Worm (Caenorhabditis elegans) whole organism, young adult: ENCODE measurements around the gene ptc-1.

Source experiments
- C06A6.2 ChIP-seq: fragments of 200-800 bp; sonication (Bioruptor generic); conservative IDR thresholded peaks from 2 replicates; pipeline ENCODE4 v1.3.6; 2022; ENCODE audit warnings: missing genetic modification characterization, missing compliant biosample characterization
- D2030.7 ChIP-seq: fragments of 200-800 bp; sonication (Bioruptor generic); IDR thresholded peaks from 2 replicates; pipeline ENCODE4 v1.3.6; 2022; ENCODE audit warnings: missing genetic modification reagents, missing genetic modification characterization, missing compliant biosample characterization
- F22D6.2 ChIP-seq: sonication (generic microtip); optimal IDR thresholded peaks from 2 replicates; lab custom pipeline; 2016; ENCODE audit warnings: mild to moderate bottlenecking, missing genetic modification characterization, missing compliant biosample characterization
- F37B4.10 ChIP-seq: fragments of 200-800 bp; sonication (Bioruptor generic); IDR thresholded peaks from 2 replicates; pipeline ENCODE4 v1.3.6; 2022; ENCODE audit warnings: missing genetic modification characterization, missing compliant biosample characterization
- F39B2.1 ChIP-seq: fragments of 200-800 bp; sonication (Bioruptor generic); IDR thresholded peaks from 2 replicates; pipeline ENCODE4 v1.3.6; 2022; ENCODE audit warnings: missing genetic modification reagents, missing genetic modification characterization, missing compliant biosample characterization
- Y79H2A.3 ChIP-seq: fragments of 200-800 bp; sonication (Bioruptor generic); conservative IDR thresholded peaks from 2 replicates; pipeline ENCODE4 v1.3.6; 2022; ENCODE audit warnings: missing genetic modification reagents, missing genetic modification characterization, missing compliant biosample characterization
- Y95B8A.8 ChIP-seq: fragments of 200-800 bp; sonication (Bioruptor generic); IDR thresholded peaks from 2 replicates; pipeline ENCODE4 v1.3.6; 2022; ENCODE audit warnings: missing genetic modification reagents, missing genetic modification characterization, missing compliant biosample characterization
- ZK185.1 ChIP-seq: sonication (generic microtip); optimal IDR thresholded peaks from 2 replicates; lab custom pipeline; 2016; ENCODE audit warnings: mild to moderate bottlenecking, missing genetic modification characterization, missing compliant biosample characterization; ENCODE audit not compliant: poor library complexity, severe bottlenecking
- aptf-2 ChIP-seq: fragments of 200-800 bp; sonication (Bioruptor generic); conservative IDR thresholded peaks from 2 replicates; pipeline ENCODE4 v1.3.6; 2022; ENCODE audit warnings: missing genetic modification reagents, missing genetic modification characterization, missing compliant biosample characterization
- attf-3 ChIP-seq: fragments of 200-800 bp; sonication (Bioruptor generic); conservative IDR thresholded peaks from 2 replicates; pipeline ENCODE4 v1.3.6; 2022; ENCODE audit warnings: missing genetic modification reagents, missing genetic modification characterization, missing compliant biosample characterization
- bed-2 ChIP-seq: fragments of 200-800 bp; sonication (Bioruptor generic); IDR thresholded peaks from 2 replicates; pipeline ENCODE4 v1.3.6; 2022; ENCODE audit warnings: missing genetic modification reagents, missing genetic modification characterization, missing compliant biosample characterization
- cebp-1 ChIP-seq, 2 experiments: fragments of 200-800 bp in 1 of 2; sonication (Bioruptor generic) in 1 of 2; sonication (generic microtip) in 1 of 2; IDR thresholded peaks in 1 of 2; optimal IDR thresholded peaks in 1 of 2; 2 replicates each; pipeline versions ENCODE4 v1.3.6 to Lab custom; 2017 to 2022; ENCODE audit warnings: missing compliant biosample characterization in 2 of 2, missing genetic modification characterization in 2 of 2, mild to moderate bottlenecking in 1 of 2, missing genetic modification reagents in 1 of 2, moderate library complexity in 1 of 2
- ceh-100 ChIP-seq: fragments of 200-800 bp; sonication (Bioruptor generic); IDR thresholded peaks from 2 replicates; pipeline ENCODE4 v1.3.6; 2022; ENCODE audit warnings: missing genetic modification reagents, missing genetic modification characterization, missing compliant biosample characterization
- ceh-40 ChIP-seq: fragments of 200-800 bp; sonication (Bioruptor generic); IDR thresholded peaks from 2 replicates; pipeline ENCODE4 v1.3.6; 2022; ENCODE audit warnings: missing genetic modification characterization, missing compliant biosample characterization
- ceh-79 ChIP-seq: sonication (generic microtip); optimal IDR thresholded peaks from 2 replicates; lab custom pipeline; 2017; ENCODE audit warnings: mild to moderate bottlenecking, missing genetic modification characterization, missing compliant biosample characterization
- ceh-91 ChIP-seq: fragments of 200-800 bp; sonication (Bioruptor generic); IDR thresholded peaks from 2 replicates; pipeline ENCODE4 v1.3.6; 2022; ENCODE audit warnings: missing genetic modification reagents, missing genetic modification characterization, missing compliant biosample characterization
- dox-1 ChIP-seq: fragments of 200-800 bp; sonication (Bioruptor generic); IDR thresholded peaks from 2 replicates; pipeline ENCODE4 v1.3.6; 2022; ENCODE audit warnings: missing genetic modification reagents, missing genetic modification characterization, missing compliant biosample characterization
- efl-1 ChIP-seq: fragments of 150-350 bp; optimal IDR thresholded peaks from 2 replicates; lab custom pipeline; 2014; ENCODE audit warnings: missing biosample characterization, missing genetic modification reagents, missing genetic modification characterization
- egl-18 ChIP-seq: fragments of 200-800 bp; sonication (Bioruptor generic); IDR thresholded peaks from 2 replicates; pipeline ENCODE4 v1.3.6; 2022; ENCODE audit warnings: missing genetic modification reagents, missing genetic modification characterization, missing compliant biosample characterization
- ets-4 ChIP-seq: fragments of 200-800 bp; sonication (Bioruptor generic); optimal IDR thresholded peaks from 2 replicates; lab custom pipeline; 2018; ENCODE audit warnings: mild to moderate bottlenecking, missing genetic modification characterization, missing compliant biosample characterization
- fkh-3 ChIP-seq: sonication (generic microtip); optimal IDR thresholded peaks from 2 replicates; lab custom pipeline; 2016; ENCODE audit warnings: mild to moderate bottlenecking, missing genetic modification characterization, missing compliant biosample characterization
- gei-17 ChIP-seq: fragments of 200-800 bp; sonication (Bioruptor generic); optimal IDR thresholded peaks from 2 replicates; lab custom pipeline; 2018; ENCODE audit warnings: mild to moderate bottlenecking, missing genetic modification characterization, missing compliant biosample characterization
- hlh-26 ChIP-seq: fragments of 200-800 bp; sonication (Bioruptor generic); conservative IDR thresholded peaks from 2 replicates; pipeline ENCODE4 v1.3.6; 2022; ENCODE audit warnings: missing genetic modification reagents, missing genetic modification characterization, missing compliant biosample characterization
- hmg-1.2 ChIP-seq: fragments of 200-800 bp; sonication (Bioruptor generic); IDR thresholded peaks from 2 replicates; pipeline ENCODE4 v1.3.6; 2022; ENCODE audit warnings: missing genetic modification reagents, missing genetic modification characterization, missing compliant biosample characterization
- lin-26 ChIP-seq: fragments of 200-800 bp; sonication (Bioruptor generic); IDR thresholded peaks from 2 replicates; pipeline ENCODE4 v1.3.6; 2022; ENCODE audit warnings: missing genetic modification reagents, missing genetic modification characterization, missing compliant biosample characterization
- lsl-1 ChIP-seq: fragments of 200-800 bp; sonication (Bioruptor generic); optimal IDR thresholded peaks from 2 replicates; lab custom pipeline; 2018; ENCODE audit warnings: mild to moderate bottlenecking, missing genetic modification characterization, moderate library complexity, missing compliant biosample characterization
- madf-3 ChIP-seq: fragments of 200-800 bp; sonication (Bioruptor generic); IDR thresholded peaks from 2 replicates; pipeline ENCODE4 v1.3.6; 2022; ENCODE audit warnings: missing genetic modification reagents, missing genetic modification characterization, missing compliant biosample characterization
- madf-6 ChIP-seq: fragments of 200-800 bp; sonication (Bioruptor generic); IDR thresholded peaks from 2 replicates; pipeline ENCODE4 v1.3.6; 2022; ENCODE audit warnings: missing genetic modification reagents, missing genetic modification characterization, missing compliant biosample characterization
- madf-8 ChIP-seq: fragments of 200-800 bp; sonication (Bioruptor generic); conservative IDR thresholded peaks from 2 replicates; pipeline ENCODE4 v1.3.6; 2022; ENCODE audit warnings: missing genetic modification reagents, missing genetic modification characterization, missing compliant biosample characterization
- mel-28 ChIP-seq: sonication (generic microtip); optimal IDR thresholded peaks from 2 replicates; lab custom pipeline; 2016; ENCODE audit warnings: borderline replicate concordance, mild to moderate bottlenecking, missing genetic modification characterization, missing compliant biosample characterization
- nfya-1 ChIP-seq: sonication (generic microtip); optimal IDR thresholded peaks from 2 replicates; lab custom pipeline; 2017; ENCODE audit warnings: antibody characterized with exemption, missing compliant biosample characterization, missing genetic modification characterization, borderline replicate concordance; ENCODE audit not compliant: insufficient read depth
- nhr-27 ChIP-seq: fragments of 200-800 bp; sonication (Bioruptor generic); optimal IDR thresholded peaks from 2 replicates; lab custom pipeline; 2018; ENCODE audit warnings: mild to moderate bottlenecking, missing genetic modification characterization, moderate library complexity, missing compliant biosample characterization
- rcor-1 ChIP-seq: fragments of 200-800 bp; sonication (Bioruptor generic); IDR thresholded peaks from 2 replicates; pipeline ENCODE4 v1.3.6; 2022; ENCODE audit warnings: missing genetic modification reagents, missing genetic modification characterization, missing compliant biosample characterization
- repo-1 ChIP-seq: sonication (generic microtip); optimal IDR thresholded peaks from 2 replicates; lab custom pipeline; 2017; ENCODE audit warnings: mild to moderate bottlenecking, missing genetic modification characterization, missing compliant biosample characterization
- sea-2 ChIP-seq: fragments of 200-800 bp; sonication (Bioruptor generic); IDR thresholded peaks from 2 replicates; pipeline ENCODE4 v1.3.6; 2022; ENCODE audit warnings: missing genetic modification characterization, missing compliant biosample characterization
- snpc-1.1 ChIP-seq: sonication (generic microtip); optimal IDR thresholded peaks from 2 replicates; lab custom pipeline; 2017; ENCODE audit warnings: missing genetic modification characterization, mild to moderate bottlenecking, missing compliant biosample characterization, antibody characterized with exemption, moderate library complexity, missing genotype, missing genetic modification reagents; ENCODE audit not compliant: insufficient read depth
- snpc-3.4 ChIP-seq: sonication (generic microtip); optimal IDR thresholded peaks from 2 replicates; lab custom pipeline; 2017; ENCODE audit warnings: missing genetic modification characterization, mild to moderate bottlenecking, missing compliant biosample characterization, antibody characterized with exemption, moderate library complexity, missing genotype, missing genetic modification reagents
- zim-3 ChIP-seq: sonication (generic microtip); optimal IDR thresholded peaks from 2 replicates; lab custom pipeline; 2017; ENCODE audit warnings: mild to moderate bottlenecking, missing genetic modification characterization, moderate library complexity, missing compliant biosample characterization
- ztf-18 ChIP-seq: sonication (generic microtip); optimal IDR thresholded peaks from 2 replicates; lab custom pipeline; 2016; ENCODE audit warnings: missing genotype, mild to moderate bottlenecking, missing genetic modification characterization, missing compliant biosample characterization
- ztf-26 ChIP-seq: sonication (generic microtip); optimal IDR thresholded peaks from 2 replicates; lab custom pipeline; 2017; ENCODE audit warnings: missing genetic modification characterization, missing compliant biosample characterization
- ztf-28 ChIP-seq: fragments of 200-800 bp; sonication (Bioruptor generic); IDR thresholded peaks from 2 replicates; pipeline ENCODE4 v1.3.6; 2022; ENCODE audit warnings: missing genetic modification reagents, missing genetic modification characterization, missing compliant biosample characterization
- ztf-6 ChIP-seq: fragments of 200-800 bp; sonication (Bioruptor generic); IDR thresholded peaks from 2 replicates; pipeline ENCODE4 v1.3.6; 2022; ENCODE audit warnings: missing genetic modification reagents, missing genetic modification characterization, missing compliant biosample characterization

ptc-1 gene

DNA sequence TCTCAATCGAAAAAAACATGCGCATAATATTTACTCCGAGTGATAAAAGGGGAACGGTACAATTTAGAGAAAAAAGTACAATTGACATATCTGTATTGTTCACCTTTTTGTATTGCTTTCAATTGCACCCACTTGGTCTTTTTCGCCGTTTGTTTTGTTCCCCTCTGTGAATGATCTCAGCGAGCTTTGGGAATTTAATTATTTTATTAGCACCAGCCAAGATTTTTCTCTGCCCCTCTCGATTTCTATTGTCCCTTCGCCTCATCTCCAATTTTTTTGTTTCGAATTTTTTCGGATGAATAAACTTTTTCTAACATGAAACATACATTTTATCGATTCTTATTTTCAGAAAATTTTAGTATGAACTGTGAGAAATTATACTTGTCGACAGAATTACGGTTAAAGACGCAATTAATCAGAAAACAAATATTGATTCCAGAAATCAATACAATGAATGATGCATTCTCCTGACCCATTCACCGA is 7.2 kb downstream of the ptc-1 start, which contains the start of gene rev-1 (continued):
- TF ChIP-seq cebp-1 (GFP tag; IDR thresholded peaks at IDR 0.05; lab: Robert Waterston, UW): no peak
- peak; percentile 11 for TF ChIP-seq cebp-1 (tag; optimal IDR thresholded peaks at IDR 0.05; lab: Kevin White, UChicago)
- TF ChIP-seq ceh-91 (GFP tag; lab: Robert Waterston, UW): no peak
- TF ChIP-seq zim-3 (tag; lab: Kevin White, UChicago): no peak

DNA sequence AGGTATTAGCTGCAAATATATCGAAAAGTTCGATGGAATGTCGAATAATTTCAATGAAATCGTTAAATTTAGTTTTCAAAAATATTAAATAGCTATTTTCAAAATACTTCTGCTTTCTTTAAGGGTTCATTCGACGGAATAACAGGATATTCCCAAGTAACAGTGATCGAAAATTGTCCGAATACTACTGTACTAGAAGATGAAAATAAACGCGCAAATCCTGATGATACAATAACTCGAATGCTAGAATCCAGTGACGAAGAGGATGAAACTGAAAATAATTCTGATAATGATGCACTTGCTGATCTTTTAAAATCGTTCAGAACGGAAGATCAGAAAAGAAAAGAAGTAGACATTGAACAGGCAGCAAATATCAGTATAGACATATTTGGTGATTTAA is 7.7 kb downstream of the ptc-1 start:
- TF ChIP-seq madf-3 (GFP tag; lab: Robert Waterston, UW) (no peak), lsl-1 (GFP tag; lab: Kevin White, UChicago) (no peak), repo-1 (tag; lab: Kevin White, UChicago) (no peak), snpc-3.4 (no peak), sea-2 (GFP tag; lab: Robert Waterston, UW) (no peak), nhr-27 (tag; lab: Kevin White, UChicago) (no peak), aptf-2 (GFP tag; lab: Robert Waterston, UW) (no peak), gei-17 (GFP tag; lab: Kevin White, UChicago) (no peak), ztf-26 (tag; lab: Kevin White, UChicago) (no peak), F39B2.1 (GFP tag; lab: Robert Waterston, UW) (no peak), ztf-6 (GFP tag; lab: Robert Waterston, UW) (no peak), rcor-1 (GFP tag; lab: Robert Waterston, UW) (no peak), lin-26 (GFP tag; lab: Robert Waterston, UW) (no peak), fkh-3 (no peak), hlh-26 (GFP tag; lab: Robert Waterston, UW) (no peak)

DNA sequence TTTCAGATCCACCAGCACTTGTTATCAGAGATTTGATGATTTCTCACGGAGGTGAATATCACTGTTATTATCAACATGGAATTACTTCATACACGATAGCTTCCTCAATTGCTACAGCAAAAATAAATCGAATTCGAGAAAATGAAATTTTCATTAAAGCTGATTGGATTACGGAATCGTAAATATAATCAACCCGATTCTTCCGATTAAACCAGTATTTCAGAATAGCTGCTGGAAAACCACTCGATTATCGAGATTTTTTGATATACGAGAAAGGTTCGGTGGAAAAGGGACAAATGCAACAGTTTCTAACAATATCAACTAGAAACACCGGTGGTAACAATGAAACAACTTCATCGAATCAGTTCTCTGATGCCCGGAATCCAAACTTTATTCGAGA is 9.0 kb downstream of the ptc-1 start:
- no peak for TF ChIP-seq efl-1 (GFP tag; lab: Kevin White, UChicago)
- TF ChIP-seq Y79H2A.3 (GFP tag; lab: Robert Waterston, UW): no peak
- no peak for TF ChIP-seq snpc-1.1 (tag; lab: Kevin White, UChicago)
- no peak for TF ChIP-seq zim-3 (tag; lab: Kevin White, UChicago)
- TF ChIP-seq F22D6.2: no peak
- no peak for TF ChIP-seq bed-2 (GFP tag; lab: Robert Waterston, UW)
- no peak for TF ChIP-seq ZK185.1 (tag; lab: Kevin White, UChicago)
- no peak for TF ChIP-seq hmg-1.2 (GFP tag; lab: Robert Waterston, UW)
- TF ChIP-seq aptf-2 (GFP tag; lab: Robert Waterston, UW): no peak
- no peak for TF ChIP-seq ztf-18 (tag; lab: Kevin White, UChicago)
- TF ChIP-seq egl-18 (GFP tag; lab: Robert Waterston, UW): no peak
- TF ChIP-seq, all 124 proteins: peak for 0

DNA sequence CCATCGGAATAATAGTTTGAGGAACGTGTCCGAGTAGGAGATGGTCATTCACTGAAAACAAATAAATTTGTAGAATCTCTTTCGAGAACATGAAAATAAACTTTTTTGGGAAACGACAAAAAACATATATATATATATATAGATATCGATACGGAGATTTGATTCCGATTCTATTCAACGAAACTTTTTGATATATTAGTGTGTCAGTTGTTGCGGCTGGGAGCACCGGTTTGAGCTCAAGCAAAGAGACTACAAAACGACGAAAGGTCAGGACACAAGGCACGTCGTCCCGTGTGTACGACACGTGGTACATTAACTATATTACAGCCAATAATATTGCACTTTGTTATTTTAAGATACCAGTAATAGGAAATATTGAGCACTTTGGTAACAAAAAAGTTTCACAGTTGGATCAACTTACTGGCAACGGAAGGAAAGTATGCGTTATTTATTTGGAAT is 14.5 kb downstream of the ptc-1 start, which contains the start of gene best-23:
Gene best-23 (minus strand): TSS at position 51 of the 459 bp plus-strand sequence.
- TF ChIP-seq efl-1 (GFP tag; lab: Kevin White, UChicago) (no peak), madf-8 (GFP tag; lab: Robert Waterston, UW) (no peak), zim-3 (tag; lab: Kevin White, UChicago) (no peak), ztf-28 (no peak), Y95B8A.8 (no peak), madf-6 (GFP tag; lab: Robert Waterston, UW) (no peak), nfya-1 (tag; lab: Kevin White, UChicago) (no peak), D2030.7 (no peak), ceh-79 (tag; lab: Kevin White, UChicago) (no peak), nhr-27 (tag; lab: Kevin White, UChicago) (no peak), ceh-100 (GFP tag; lab: Robert Waterston, UW) (no peak), mel-28 (no peak), ceh-40 (GFP tag; lab: Robert Waterston, UW) (no peak), C06A6.2 (GFP tag; lab: Robert Waterston, UW) (no peak), ets-4 (GFP tag; lab: Kevin White, UChicago) (no peak), dox-1 (GFP tag; lab: Robert Waterston, UW) (no peak), madf-3 (GFP tag; lab: Robert Waterston, UW) (no peak), F37B4.10 (GFP tag; lab: Robert Waterston, UW) (no peak), attf-3 (GFP tag; lab: Robert Waterston, UW) (no peak)
